Worm (Caenorhabditis elegans): ENCODE data around the gene cux-7.
A peak's percentile ranks its signal among the peaks of the same experiment; 100 is the strongest.

- no peak for TF ChIP-seq unc-62 (GFP tag; optimal IDR thresholded peaks at IDR 0.05)
- no peak for TF ChIP-seq nhr-11 (tag; optimal IDR thresholded peaks at IDR 0.05)
- no peak for TF ChIP-seq ztf-11 (tag; optimal IDR thresholded peaks at IDR 0.05)
- peak; percentile 70 for TF ChIP-seq ztf-4 (tag; optimal IDR thresholded peaks at IDR 0.05)
- peak; percentile 54 to 87 for TF ChIP-seq mdl-1 (tag; optimal IDR thresholded peaks at IDR 0.05)
- TF ChIP-seq lin-39 (tag; optimal IDR thresholded peaks at IDR 0.05): no peak
- TF ChIP-seq unc-39 (tag; optimal IDR thresholded peaks at IDR 0.05): no peak
- TF ChIP-seq fos-1 (tag; optimal IDR thresholded peaks at IDR 0.05): peak; percentile 88
- no peak for TF ChIP-seq skn-1 (tag; optimal IDR thresholded peaks at IDR 0.05)
- peak; percentile 30 for TF ChIP-seq ama-1 (optimal IDR thresholded peaks at IDR 0.05)
- peak; percentile 64 for TF ChIP-seq egl-27 (tag; optimal IDR thresholded peaks at IDR 0.05)
- TF ChIP-seq sem-4 (tag; optimal IDR thresholded peaks at IDR 0.05): peak; percentile 61
- peak; percentile 98 for TF ChIP-seq lin-13 (GFP tag; optimal IDR thresholded peaks at IDR 0.05)
- no peak for TF ChIP-seq elt-1 (tag; optimal IDR thresholded peaks at IDR 0.05)
Measured at ce11 chrIII:7498346-7498745, 22.3 kb downstream of the cux-7 start.

All from whole organism, L2 larva.